Worm (Caenorhabditis elegans) whole organism, young adult: ENCODE measurements around the gene srx-112.

Experiments
- aptf-2 ChIP-seq: fragments of 200-800 bp; sonication (Bioruptor generic); conservative IDR thresholded peaks from 2 replicates; pipeline ENCODE4 v1.3.6; 2022; ENCODE audit warnings: missing genetic modification reagents, missing genetic modification characterization, missing compliant biosample characterization
- ceh-58 ChIP-seq: fragments of 200-800 bp; sonication (Bioruptor generic); IDR thresholded peaks from 2 replicates; pipeline ENCODE4 v1.3.6; 2022; ENCODE audit warnings: missing genetic modification characterization, missing compliant biosample characterization
- dpl-1 ChIP-seq: fragments of 150-350 bp; optimal IDR thresholded peaks from 2 replicates; lab custom pipeline; 2014; ENCODE audit warnings: missing biosample characterization, missing genetic modification reagents, missing genetic modification characterization
- ets-4 ChIP-seq: fragments of 200-800 bp; sonication (Bioruptor generic); optimal IDR thresholded peaks from 2 replicates; lab custom pipeline; 2018; ENCODE audit warnings: mild to moderate bottlenecking, missing genetic modification characterization, missing compliant biosample characterization
- hrde-1 ChIP-seq: sonication (generic microtip); optimal IDR thresholded peaks from 2 replicates; lab custom pipeline; 2016; ENCODE audit warnings: missing genetic modification characterization, mild to moderate bottlenecking, missing compliant biosample characterization, moderate library complexity, missing genotype, missing genetic modification reagents, borderline replicate concordance
- mel-28 ChIP-seq: sonication (generic microtip); optimal IDR thresholded peaks from 2 replicates; lab custom pipeline; 2016; ENCODE audit warnings: borderline replicate concordance, mild to moderate bottlenecking, missing genetic modification characterization, missing compliant biosample characterization
- nhr-80 ChIP-seq: sonication (generic microtip); optimal IDR thresholded peaks from 2 replicates; lab custom pipeline; 2016; ENCODE audit warnings: missing genetic modification characterization, missing compliant biosample characterization
- pha-4 ChIP-seq: fragments of 150-350 bp; sonication (generic microtip); optimal IDR thresholded peaks from 2 replicates; lab custom pipeline; 2014; ENCODE audit warnings: missing biosample characterization, missing genetic modification reagents, missing genetic modification characterization
- rcor-1 ChIP-seq: fragments of 200-800 bp; sonication (Bioruptor generic); IDR thresholded peaks from 2 replicates; pipeline ENCODE4 v1.3.6; 2022; ENCODE audit warnings: missing genetic modification reagents, missing genetic modification characterization, missing compliant biosample characterization
- snpc-3.4 ChIP-seq: sonication (generic microtip); optimal IDR thresholded peaks from 2 replicates; lab custom pipeline; 2017; ENCODE audit warnings: missing genetic modification characterization, mild to moderate bottlenecking, missing compliant biosample characterization, antibody characterized with exemption, moderate library complexity, missing genotype, missing genetic modification reagents
- ztf-25 ChIP-seq: fragments of 200-800 bp; sonication (Bioruptor generic); IDR thresholded peaks from 2 replicates; pipeline ENCODE4 v1.3.6; 2022; ENCODE audit warnings: missing genetic modification reagents, missing genetic modification characterization, missing compliant biosample characterization
- ztf-26 ChIP-seq: sonication (generic microtip); optimal IDR thresholded peaks from 2 replicates; lab custom pipeline; 2017; ENCODE audit warnings: missing genetic modification characterization, missing compliant biosample characterization

- TF ChIP-seq ceh-58 (GFP tag; lab: Robert Waterston, UW) (no peak), hrde-1 (tag; lab: Kevin White, UChicago) (no peak), ztf-26 (tag; lab: Kevin White, UChicago) (no peak), dpl-1 (GFP tag; lab: Kevin White, UChicago) (peak; percentile 71), pha-4 (tag; lab: Kevin White, UChicago) (no peak), rcor-1 (peak; percentile 44), ets-4 (GFP tag; lab: Kevin White, UChicago) (no peak), aptf-2 (no peak), snpc-3.4 (tag; lab: Kevin White, UChicago) (peak; percentile 25), nhr-80 (tag; lab: Kevin White, UChicago) (no peak), mel-28 (tag; lab: Kevin White, UChicago) (no peak), ztf-25 (no peak)
Observed at ce11 chrII:3808104-3808503, 43.7 kb upstream of the srx-112 start, which contains the start of gene F54D10.5.
